Worm (Caenorhabditis elegans) whole organism, L4 larva: ENCODE data around the gene pup-2.

ENCODE experiments used
- ces-1 ChIP-seq: fragments of 150-350 bp; sonication (generic microtip); optimal IDR thresholded peaks from 4 replicates; lab custom pipeline; 2014; ENCODE audit warnings: missing biosample characterization, missing genetic modification reagents, missing genetic modification characterization
- lin-13 ChIP-seq: fragments of 150-350 bp; optimal IDR thresholded peaks from 2 replicates; lab custom pipeline; 2014; ENCODE audit warnings: missing biosample characterization, missing genetic modification reagents, missing genetic modification characterization
- lin-39 ChIP-seq: fragments of 150-350 bp; optimal IDR thresholded peaks from 2 replicates; lab custom pipeline; 2014; ENCODE audit warnings: missing biosample characterization, missing genetic modification reagents, missing genetic modification characterization

ce11 chrIII:5159505-5159904, 26.2 kb upstream of the pup-2 start, which contains the start of gene T10F2.5:
- TF ChIP-seq lin-39 (tag; lab: Kevin White, UChicago) (no peak), lin-13 (GFP tag; lab: Kevin White, UChicago) (no peak), ces-1 (GFP tag; lab: Kevin White, UChicago) (no peak)
